Fruit fly (Drosophila melanogaster): ENCODE measurements around the gene ems.

ems gene

dm6 chr3R:13884929-13885328 is 16.7 kb upstream of the ems start (continued):
- TF ChIP-seq en (GFP tag; optimal IDR thresholded peaks at IDR 0.05) (no peak), CG16815 (GFP tag; optimal IDR thresholded peaks at IDR 0.05) (peak; percentile 14), CG2120 (GFP tag; optimal IDR thresholded peaks at IDR 0.05) (no peak), chinmo (GFP tag; IDR thresholded peaks at IDR 0.05; ENCODE audit: partially characterized antibody) (no peak), CHES-1-like (GFP tag; optimal IDR thresholded peaks at IDR 0.05) (no peak), Ets97D (GFP tag; optimal IDR thresholded peaks at IDR 0.05) (no peak), Med (GFP tag) (peak; percentile 62), CG10654 (GFP tag; optimal IDR thresholded peaks at IDR 0.05) (no peak), bowl (GFP tag; IDR thresholded peaks at IDR 0.05) (no peak), stc (GFP tag; IDR thresholded peaks at IDR 0.05) (no peak), CG12104 (GFP tag; optimal IDR thresholded peaks at IDR 0.05) (no peak), grn (GFP tag; optimal IDR thresholded peaks at IDR 0.05) (peak; percentile 90), Dll (GFP tag; IDR thresholded peaks at IDR 0.05; ENCODE audit: partially characterized antibody) (no peak), Mrtf (GFP tag; IDR thresholded peaks at IDR 0.05) (no peak), CG12769 (tag; optimal IDR thresholded peaks at IDR 0.05) (no peak), crol (GFP tag; IDR thresholded peaks at IDR 0.05) (no peak), CG3995 (GFP tag; optimal IDR thresholded peaks at IDR 0.05) (no peak), scrt (GFP tag; optimal IDR thresholded peaks at IDR 0.05) (no peak), CG9727 (GFP tag; optimal IDR thresholded peaks at IDR 0.05) (peak; percentile 27), ken (GFP tag; IDR thresholded peaks at IDR 0.05) (0 out of 3 replicates have a peak, but pooled peaks have one; percentile 27), CG30403 (GFP tag; optimal IDR thresholded peaks at IDR 0.05) (peak; percentile 28), MESR4 (GFP tag; optimal IDR thresholded peaks at IDR 0.05) (no peak), Hey (tag; optimal IDR thresholded peaks at IDR 0.05) (no peak), CG5953 (GFP tag; IDR thresholded peaks at IDR 0.05) (no peak), CG12236 (GFP tag; optimal IDR thresholded peaks at IDR 0.05) (peak; percentile 8), CG4424 (GFP tag; optimal IDR thresholded peaks at IDR 0.05) (peak; percentile 47), gt (GFP tag; IDR thresholded peaks at IDR 0.05) (no peak), CG2678 (tag; optimal IDR thresholded peaks at IDR 0.05) (peak; percentile 29), Rfx (GFP tag; IDR thresholded peaks at IDR 0.05) (no peak), abd-A (tag; optimal IDR thresholded peaks at IDR 0.05) (no peak), CG17359 (tag; optimal IDR thresholded peaks at IDR 0.05) (peak; percentile 15), zfh2 (GFP tag; optimal IDR thresholded peaks at IDR 0.05) (no peak), CG11093 (GFP tag; IDR thresholded peaks at IDR 0.05) (0 out of 3 replicates have a peak, but pooled peaks have one; percentile 22), CG4854 (GFP tag; optimal IDR thresholded peaks at IDR 0.05) (no peak), dimm (GFP tag; IDR thresholded peaks at IDR 0.05) (no peak), CG9609 (GFP tag; optimal IDR thresholded peaks at IDR 0.05) (no peak), row (GFP tag; IDR thresholded peaks at IDR 0.05) (peak; percentile 46), CoRest (tag; optimal IDR thresholded peaks at IDR 0.05) (peak; percentile 12), bsh (GFP tag; optimal IDR thresholded peaks at IDR 0.05) (peak in 1 of 2 experiments; percentile 64), otp (GFP tag; IDR thresholded peaks at IDR 0.05) (peak; percentile 56; the same call in 2 of the 3 replicates), ci (GFP tag; IDR thresholded peaks at IDR 0.05) (peak; percentile 62; the same call in 2 of the 3 replicates), pros (GFP tag; optimal IDR thresholded peaks at IDR 0.05) (no peak), luna (GFP tag; optimal IDR thresholded peaks at IDR 0.05) (no peak), jumu (GFP tag; optimal IDR thresholded peaks at IDR 0.05) (no peak), H2.0 (GFP tag; IDR thresholded peaks at IDR 0.05) (no peak), CG3065 (GFP tag; optimal IDR thresholded peaks at IDR 0.05) (no peak), nom (GFP tag; optimal IDR thresholded peaks at IDR 0.05) (no peak), CG9932 (GFP tag; IDR thresholded peaks at IDR 0.05) (no peak), yki (optimal IDR thresholded peaks at IDR 0.05) (no peak), NC2α (GFP tag; optimal IDR thresholded peaks at IDR 0.05) (no peak), CG3726 (GFP tag; IDR thresholded peaks at IDR 0.05) (no peak), zfh1 (GFP tag; IDR thresholded peaks at IDR 0.05) (peak; percentile 70), CG1603 (tag; optimal IDR thresholded peaks at IDR 0.05) (peak; percentile 4)

Measured in whole organism, embryonic.